Fruit fly (Drosophila melanogaster) whole organism, prepupa: Measurements from ENCODE around the gene pie.

Experiments
- Blimp-1 ChIP-seq: fragments of 200-800 bp; sonication (Bioruptor generic); optimal IDR thresholded peaks from 3 replicates; lab custom pipeline; 2017; ENCODE audit warnings: missing biosample characterization, missing genetic modification characterization, mild to moderate bottlenecking, moderate library complexity, missing genetic modification reagents
- CG10631 ChIP-seq: fragments of 200-800 bp; sonication (Bioruptor generic); optimal IDR thresholded peaks from 2 replicates; lab custom pipeline; 2016; ENCODE audit warnings: missing biosample characterization, missing genetic modification characterization
- CG10669 ChIP-seq: fragments of 200-800 bp; sonication (Bioruptor generic); optimal IDR thresholded peaks from 3 replicates; lab custom pipeline; 2018; ENCODE audit warnings: missing biosample characterization, mild to moderate bottlenecking, missing genetic modification characterization, moderate library complexity
- CG11294 ChIP-seq: fragments of 200-800 bp; sonication (Bioruptor generic); IDR thresholded peaks from 2 replicates; pipeline ENCODE4 v1.3.6; 2022; ENCODE audit warnings: missing biosample characterization, missing genetic modification characterization
- CG11902 ChIP-seq: fragments of 200-800 bp; sonication (Bioruptor generic); optimal IDR thresholded peaks from 3 replicates; lab custom pipeline; 2016; ENCODE audit warnings: missing biosample characterization, missing genetic modification characterization
- CG15336 ChIP-seq: fragments of 200-800 bp; sonication (Bioruptor generic); IDR thresholded peaks from 2 replicates; pipeline ENCODE4 v1.3.6; 2022; ENCODE audit warnings: missing biosample characterization, missing genetic modification characterization
- CG16779 ChIP-seq: fragments of 200-800 bp; sonication (Bioruptor generic); optimal IDR thresholded peaks from 3 replicates; lab custom pipeline; 2017; ENCODE audit warnings: missing biosample characterization, mild to moderate bottlenecking, missing genetic modification characterization
- CG3032 ChIP-seq: fragments of 200-800 bp; optimal IDR thresholded peaks from 2 replicates; lab custom pipeline; 2019; ENCODE audit warnings: missing biosample characterization, mild to moderate bottlenecking, missing genetic modification characterization, moderate library complexity
- CG31627 ChIP-seq: fragments of 200-800 bp; sonication (Bioruptor generic); optimal IDR thresholded peaks from 3 replicates; lab custom pipeline; 2016; ENCODE audit warnings: missing biosample characterization, missing genetic modification characterization
- CG32006 ChIP-seq: fragments of 200-800 bp; sonication (Bioruptor generic); optimal IDR thresholded peaks from 3 replicates; lab custom pipeline; 2017; ENCODE audit warnings: missing biosample characterization, mild to moderate bottlenecking, missing genetic modification characterization
- CG34406 ChIP-seq: fragments of 200-800 bp; sonication (Bioruptor generic); optimal IDR thresholded peaks from 3 replicates; lab custom pipeline; 2016; ENCODE audit warnings: missing biosample characterization, missing genetic modification characterization
- CG3919 ChIP-seq: fragments of 200-800 bp; sonication (Bioruptor generic); optimal IDR thresholded peaks from 3 replicates; lab custom pipeline; 2016; ENCODE audit warnings: missing biosample characterization, missing genetic modification characterization
- CG4318 ChIP-seq: fragments of 200-800 bp; sonication (Bioruptor generic); optimal IDR thresholded peaks from 3 replicates; lab custom pipeline; 2017; ENCODE audit warnings: missing biosample characterization, mild to moderate bottlenecking, missing genetic modification characterization
- CG6163 ChIP-seq: fragments of 200-800 bp; sonication (Bioruptor generic); IDR thresholded peaks from 3 replicates; pipeline ENCODE4 v1.3.6; 2022; ENCODE audit warnings: missing biosample characterization, missing genetic modification characterization
- CG6276 ChIP-seq: fragments of 200-800 bp; sonication (Bioruptor generic); optimal IDR thresholded peaks from 2 replicates; lab custom pipeline; 2017; ENCODE audit warnings: missing biosample characterization, mild to moderate bottlenecking, missing genetic modification characterization
- CG6808 ChIP-seq: fragments of 200-800 bp; sonication (Bioruptor generic); optimal IDR thresholded peaks from 3 replicates; lab custom pipeline; 2017; ENCODE audit warnings: missing biosample characterization, missing genetic modification characterization, mild to moderate bottlenecking, moderate library complexity, missing genetic modification reagents
- CG6854 ChIP-seq: fragments of 200-800 bp; sonication (Bioruptor generic); optimal IDR thresholded peaks from 2 replicates; lab custom pipeline; 2017; ENCODE audit warnings: missing biosample characterization, mild to moderate bottlenecking, missing genetic modification characterization
- CG7368 ChIP-seq: fragments of 200-800 bp; sonication (Bioruptor generic); optimal IDR thresholded peaks from 3 replicates; lab custom pipeline; 2016; ENCODE audit warnings: missing biosample characterization, missing genetic modification characterization
- CG8119 ChIP-seq: fragments of 200-800 bp; sonication (Bioruptor generic); IDR thresholded peaks from 3 replicates; pipeline ENCODE4 v1.3.6; 2022; ENCODE audit warnings: missing biosample characterization, missing genetic modification characterization
- CG8632 ChIP-seq: fragments of 200-800 bp; sonication (Bioruptor generic); optimal IDR thresholded peaks from 3 replicates; lab custom pipeline; 2016; ENCODE audit warnings: missing biosample characterization, missing genetic modification characterization
- CG9139 ChIP-seq: fragments of 200-800 bp; sonication (Bioruptor generic); optimal IDR thresholded peaks from 3 replicates; lab custom pipeline; 2017; ENCODE audit warnings: missing biosample characterization, mild to moderate bottlenecking, missing genetic modification characterization
- Eip75B ChIP-seq: fragments of 200-800 bp; sonication (Bioruptor generic); optimal IDR thresholded peaks from 3 replicates; lab custom pipeline; 2016; ENCODE audit warnings: missing biosample characterization, missing genetic modification characterization
- Eip93F ChIP-seq: fragments of 200-800 bp; sonication (Bioruptor generic); optimal IDR thresholded peaks from 2 replicates; lab custom pipeline; 2016; ENCODE audit warnings: missing biosample characterization, mild to moderate bottlenecking, missing genetic modification characterization
- Ets21C ChIP-seq: fragments of 200-800 bp; sonication (Bioruptor generic); optimal IDR thresholded peaks from 3 replicates; lab custom pipeline; 2016; ENCODE audit warnings: missing biosample characterization, missing genetic modification characterization
- Ets96B ChIP-seq: fragments of 200-800 bp; optimal IDR thresholded peaks from 2 replicates; lab custom pipeline; 2019; ENCODE audit warnings: missing biosample characterization, mild to moderate bottlenecking, missing genetic modification characterization, moderate library complexity
- Hr39 ChIP-seq: fragments of 200-800 bp; sonication (Bioruptor generic); optimal IDR thresholded peaks from 2 replicates; lab custom pipeline; 2016; ENCODE audit warnings: missing biosample characterization, missing genetic modification characterization
- Hr4 ChIP-seq: fragments of 200-800 bp; sonication (Bioruptor generic); optimal IDR thresholded peaks from 3 replicates; lab custom pipeline; 2016; ENCODE audit warnings: missing biosample characterization, missing genetic modification characterization
- Lpt ChIP-seq: fragments of 200-800 bp; sonication (Bioruptor generic); optimal IDR thresholded peaks from 3 replicates; lab custom pipeline; 2016; ENCODE audit warnings: missing biosample characterization, missing genetic modification characterization
- Met ChIP-seq: fragments of 200-800 bp; sonication (Bioruptor generic); optimal IDR thresholded peaks from 3 replicates; lab custom pipeline; 2016; ENCODE audit warnings: missing biosample characterization, missing genetic modification characterization
- OdsH ChIP-seq: fragments of 200-800 bp; sonication (Bioruptor generic); optimal IDR thresholded peaks from 3 replicates; lab custom pipeline; 2016; ENCODE audit warnings: missing biosample characterization, missing genetic modification characterization
- Smox ChIP-seq: fragments of 200-800 bp; sonication (Bioruptor generic); optimal IDR thresholded peaks from 3 replicates; lab custom pipeline; 2016; ENCODE audit warnings: missing biosample characterization, missing genetic modification characterization
- Sox102F ChIP-seq: fragments of 200-800 bp; sonication (Bioruptor generic); optimal IDR thresholded peaks from 2 replicates; lab custom pipeline; 2016; ENCODE audit warnings: missing biosample characterization, mild to moderate bottlenecking, missing genetic modification characterization
- Sox14 ChIP-seq: fragments of 200-800 bp; sonication (Bioruptor generic); optimal IDR thresholded peaks from 3 replicates; lab custom pipeline; 2016; ENCODE audit warnings: missing biosample characterization, missing genetic modification characterization
- achi ChIP-seq: fragments of 200-800 bp; sonication (Bioruptor generic); optimal IDR thresholded peaks from 3 replicates; lab custom pipeline; 2016; ENCODE audit warnings: missing biosample characterization, missing genetic modification characterization
- acj6 ChIP-seq: fragments of 200-800 bp; sonication (Bioruptor generic); optimal IDR thresholded peaks from 3 replicates; lab custom pipeline; 2016; ENCODE audit warnings: missing biosample characterization, missing genetic modification characterization
- cyc ChIP-seq: fragments of 200-800 bp; sonication (Bioruptor generic); optimal IDR thresholded peaks from 3 replicates; lab custom pipeline; 2016; ENCODE audit warnings: missing biosample characterization, missing genetic modification characterization
- dac ChIP-seq: fragments of 200-800 bp; sonication (Bioruptor generic); optimal IDR thresholded peaks from 2 replicates; lab custom pipeline; 2017; ENCODE audit warnings: missing biosample characterization, mild to moderate bottlenecking, missing genetic modification characterization
- dsx ChIP-seq: fragments of 200-800 bp; optimal IDR thresholded peaks from 3 replicates; lab custom pipeline; 2019; ENCODE audit warnings: missing biosample characterization, mild to moderate bottlenecking, missing genetic modification characterization, moderate library complexity; ENCODE audit not compliant: poor library complexity, severe bottlenecking
- eg ChIP-seq: fragments of 200-800 bp; sonication (Bioruptor generic); IDR thresholded peaks from 3 replicates; pipeline ENCODE4 v1.3.6; 2022; ENCODE audit warnings: missing biosample characterization, missing genetic modification characterization
- esn ChIP-seq: fragments of 200-800 bp; sonication (Bioruptor generic); optimal IDR thresholded peaks from 2 replicates; lab custom pipeline; 2016; ENCODE audit warnings: missing biosample characterization, mild to moderate bottlenecking, missing genetic modification characterization, moderate library complexity
- fd59A ChIP-seq: fragments of 200-800 bp; sonication (Bioruptor generic); optimal IDR thresholded peaks from 2 replicates; lab custom pipeline; 2017; ENCODE audit warnings: missing biosample characterization, mild to moderate bottlenecking, missing genetic modification characterization, missing genetic modification reagents
- fd85E ChIP-seq: fragments of 200-800 bp; sonication (Bioruptor generic); optimal IDR thresholded peaks from 3 replicates; lab custom pipeline; 2016; ENCODE audit warnings: missing biosample characterization, missing genetic modification characterization
- fkh ChIP-seq: fragments of 200-800 bp; sonication (Bioruptor generic); optimal IDR thresholded peaks from 3 replicates; lab custom pipeline; 2017; ENCODE audit warnings: missing biosample characterization, mild to moderate bottlenecking, missing genetic modification characterization, moderate library complexity
- net ChIP-seq: fragments of 200-800 bp; sonication (Bioruptor generic); optimal IDR thresholded peaks from 3 replicates; lab custom pipeline; 2016; ENCODE audit warnings: missing biosample characterization, missing genetic modification characterization
- pdm3 ChIP-seq: fragments of 200-800 bp; sonication (Bioruptor generic); optimal IDR thresholded peaks from 3 replicates; lab custom pipeline; 2016; ENCODE audit warnings: missing biosample characterization, missing genetic modification characterization
- salr ChIP-seq, 2 experiments: fragments of 200-800 bp; sonication (Bioruptor generic); optimal IDR thresholded peaks; 3 replicates each; lab custom pipeline; 2016 to 2018; ENCODE audit warnings: missing biosample characterization in 2 of 2, missing genetic modification characterization in 2 of 2, mild to moderate bottlenecking in 1 of 2
- spab ChIP-seq: fragments of 200-800 bp; sonication (Bioruptor generic); optimal IDR thresholded peaks from 2 replicates; lab custom pipeline; 2017; ENCODE audit warnings: missing biosample characterization, mild to moderate bottlenecking, missing genetic modification characterization, missing genetic modification reagents
- svp ChIP-seq: fragments of 200-800 bp; sonication (Bioruptor generic); peaks from one replicate; lab custom pipeline; 2016; ENCODE audit warnings: missing biosample characterization, missing genetic modification characterization
- topi ChIP-seq: fragments of 200-800 bp; sonication (Bioruptor generic); optimal IDR thresholded peaks from 3 replicates; lab custom pipeline; 2016; ENCODE audit warnings: missing biosample characterization, missing genetic modification characterization
- vri ChIP-seq: fragments of 200-800 bp; sonication (Bioruptor generic); optimal IDR thresholded peaks from 3 replicates; lab custom pipeline; 2016; ENCODE audit warnings: missing biosample characterization, mild to moderate bottlenecking, missing genetic modification characterization

pie gene

DNA sequence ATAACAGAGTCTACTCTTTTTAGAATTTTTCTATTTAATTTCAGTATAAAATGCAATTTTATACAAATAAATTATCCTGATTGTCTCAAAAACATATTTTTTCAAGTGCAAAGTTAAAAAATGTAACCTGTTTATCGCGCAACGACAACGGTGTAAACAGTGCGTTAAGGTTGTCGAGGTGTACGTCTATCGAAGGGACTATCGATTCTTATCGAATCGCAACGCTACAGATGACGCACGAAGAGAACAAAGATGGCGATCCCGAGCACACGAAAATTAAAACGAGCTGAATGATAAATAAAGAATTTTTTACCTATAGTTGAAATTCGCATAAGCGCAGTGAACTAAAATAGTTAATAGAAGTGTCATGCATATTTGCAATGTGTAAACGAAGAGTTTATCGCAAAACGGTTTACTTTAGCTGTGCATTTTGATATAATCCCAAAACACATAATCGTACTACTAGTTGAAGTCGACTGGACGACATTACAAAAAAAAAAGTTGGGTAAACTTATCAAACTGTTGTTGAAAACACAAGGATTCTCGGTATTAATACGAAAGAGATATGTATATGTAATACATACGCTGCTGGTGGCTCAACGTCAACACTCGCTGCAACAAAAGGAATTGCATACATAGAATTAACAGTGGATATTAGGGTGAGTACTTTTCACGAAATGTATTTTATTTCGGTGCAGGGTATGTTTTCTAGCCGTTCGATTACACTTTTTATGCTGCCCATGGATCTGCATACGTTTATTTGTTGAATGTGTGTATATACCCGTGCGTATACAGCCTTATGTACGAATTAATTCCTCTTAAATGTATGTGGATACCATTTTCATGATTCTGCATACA, 34.5 kb downstream of the pie start, which contains the start of gene da:
Gene da (plus strand): TSS at position 237 of the 858 bp plus-strand sequence.
- TF ChIP-seq CG6276 (GFP tag; lab: Kevin White, UChicago) (no peak), CG10631 (GFP tag; lab: Kevin White, UChicago) (no peak), pdm3 (GFP tag; lab: Kevin White, UChicago) (peak; percentile 73), CG16779 (tag; lab: Kevin White, UChicago) (no peak), eg (GFP tag; lab: Robert Waterston, UW) (no peak; the same call in 1 of the 3 replicates), CG11294 (no peak), Sox102F (GFP tag; lab: Kevin White, UChicago) (peak; percentile 4), fkh (peak; percentile 47), CG8119 (GFP tag; lab: Robert Waterston, UW) (no peak; the same call in 2 of the 3 replicates), salr (GFP tag; optimal IDR thresholded peaks at IDR 0.05; lab: Kevin White, UChicago) (peak in 1 of 2 experiments; percentile 28), CG3919 (no peak), CG7368 (GFP tag; lab: Kevin White, UChicago) (peak; percentile 24), CG15336 (0 out of 2 replicates have a peak, but pooled peaks have one; percentile 31), CG8632 (GFP tag; lab: Kevin White, UChicago) (no peak), CG6854 (no peak), CG6808 (GFP tag; lab: Kevin White, UChicago) (no peak), Smox (GFP tag; lab: Kevin White, UChicago) (peak; percentile 56), CG31627 (GFP tag; lab: Kevin White, UChicago) (peak; percentile 58), fd59A (GFP tag; lab: Kevin White, UChicago) (no peak), spab (GFP tag; lab: Kevin White, UChicago) (no peak), Sox14 (GFP tag; lab: Kevin White, UChicago) (peak; percentile 80), vri (GFP tag; lab: Kevin White, UChicago) (peak; percentile 45), CG34406 (no peak), Hr4 (peak; percentile 54), OdsH (GFP tag; lab: Kevin White, UChicago) (peak; percentile 58), CG3032 (tag; lab: Kevin White, UChicago) (peak; percentile 61), Lpt (no peak), topi (GFP tag; lab: Kevin White, UChicago) (peak; percentile 44), CG11902 (GFP tag; lab: Kevin White, UChicago) (peak; percentile 11), svp (GFP tag; lab: Kevin White, UChicago) (no peak), Blimp-1 (peak; percentile 17), achi (peak; percentile 45), dsx (peak; percentile 29), cyc (GFP tag; lab: Kevin White, UChicago) (peak; percentile 50), Met (GFP tag; lab: Kevin White, UChicago) (peak; percentile 62), Ets21C (GFP tag; lab: Kevin White, UChicago) (peak; percentile 12), fd85E (no peak), net (GFP tag; lab: Kevin White, UChicago) (peak; percentile 23), acj6 (GFP tag; lab: Kevin White, UChicago) (peak; percentile 38), CG6163 (GFP tag; lab: Robert Waterston, UW) (no peak), esn (GFP tag; lab: Kevin White, UChicago) (peak; percentile 66), CG10669 (peak; percentile 22), CG9139 (GFP tag; lab: Kevin White, UChicago) (no peak), Hr39 (peak; percentile 63), Ets96B (tag; lab: Kevin White, UChicago) (peak; percentile 24), Eip75B (peak; percentile 67), CG4318 (GFP tag; lab: Kevin White, UChicago) (no peak), Eip93F (GFP tag; lab: Kevin White, UChicago) (peak; percentile 21), dac (peak; percentile 8), CG32006 (GFP tag; lab: Kevin White, UChicago) (no peak)
